Fruit fly (Drosophila melanogaster): Measurements from ENCODE around the gene CG43219.

Gene CG43219

dm6 chr3L:21216697-21217291, 3.4 kb upstream of the CG43219 start, which contains the start of the genes Trmt112 and Ilk (continued):
- no peak for TF ChIP-seq CG14667 (GFP tag; IDR thresholded peaks at IDR 0.05)
- no peak for TF ChIP-seq Nf-YA (GFP tag; IDR thresholded peaks at IDR 0.05)
- peak; percentile 55 for TF ChIP-seq Elba2 (GFP tag; optimal IDR thresholded peaks at IDR 0.05)
- no peak for TF ChIP-seq prd (optimal IDR thresholded peaks at IDR 0.05)
- no peak for TF ChIP-seq prd (GFP tag; IDR thresholded peaks at IDR 0.05)
- TF ChIP-seq CG4617 (GFP tag; optimal IDR thresholded peaks at IDR 0.05; ENCODE audit: borderline replicate concordance), result peak; percentile 99
- peak in 1 of 2 experiments; percentile 66 for TF ChIP-seq crp (GFP tag; optimal IDR thresholded peaks at IDR 0.05)
- TF ChIP-seq klu (GFP tag; IDR thresholded peaks at IDR 0.05), result no peak
- TF ChIP-seq kah (GFP tag; optimal IDR thresholded peaks at IDR 0.05), result peak; percentile 2
- no peak for TF ChIP-seq CG10565 (GFP tag; optimal IDR thresholded peaks at IDR 0.05)
- no peak for TF ChIP-seq hth (optimal IDR thresholded peaks at IDR 0.05)
- peak; percentile 51 for TF ChIP-seq CG14710 (tag; optimal IDR thresholded peaks at IDR 0.05)
- peak; percentile 98 for TF ChIP-seq CG17385 (GFP tag; optimal IDR thresholded peaks at IDR 0.05)
- peak; percentile 77 for TF ChIP-seq sd (tag; optimal IDR thresholded peaks at IDR 0.05)
- peak; percentile 84 for TF ChIP-seq CG13287 (GFP tag; IDR thresholded peaks at IDR 0.05; ENCODE audit: partially characterized antibody)
- no peak for TF ChIP-seq Mrtf (GFP tag; IDR thresholded peaks at IDR 0.05)
- TF ChIP-seq slbo (GFP tag; IDR thresholded peaks at IDR 0.05), result 0 out of 2 replicates have a peak, but pooled peaks have one; percentile 12
- TF ChIP-seq Sox100B (GFP tag; optimal IDR thresholded peaks at IDR 0.05), result no peak
- TF ChIP-seq CG7357 (GFP tag; IDR thresholded peaks at IDR 0.05), result peak; percentile 65
- no peak for TF ChIP-seq Mad (GFP tag; optimal IDR thresholded peaks at IDR 0.05)
- TF ChIP-seq inv (GFP tag; IDR thresholded peaks at IDR 0.05; ENCODE audit: partially characterized antibody), result peak; percentile 81
- no peak for TF ChIP-seq Usf (GFP tag; optimal IDR thresholded peaks at IDR 0.05)
- TF ChIP-seq wor (GFP tag; IDR thresholded peaks at IDR 0.05), result no peak
- peak; percentile 88 for TF ChIP-seq tx (GFP tag; optimal IDR thresholded peaks at IDR 0.05)
- peak; percentile 15 for TF ChIP-seq p53 (GFP tag; optimal IDR thresholded peaks at IDR 0.05)
- no peak for TF ChIP-seq CG10654 (GFP tag; optimal IDR thresholded peaks at IDR 0.05)
- peak; percentile 75 for TF ChIP-seq Sry-δ (GFP tag; optimal IDR thresholded peaks at IDR 0.05)
- TF ChIP-seq grau (tag; optimal IDR thresholded peaks at IDR 0.05), result no peak
- peak; percentile 38; the same call in 1 of the 3 replicates for TF ChIP-seq row (GFP tag; IDR thresholded peaks at IDR 0.05)
- TF ChIP-seq HmgD (GFP tag; optimal IDR thresholded peaks at IDR 0.05), result peak; percentile 10
- TF ChIP-seq CG16813 (GFP tag; IDR thresholded peaks at IDR 0.05; ENCODE audit: partially characterized antibody), result peak; percentile 84
- peak; percentile 7 for TF ChIP-seq ewg (GFP tag; optimal IDR thresholded peaks at IDR 0.05)
- no peak for TF ChIP-seq CG15601 (tag; optimal IDR thresholded peaks at IDR 0.05)
- peak; percentile 83 for TF ChIP-seq Ets97D (GFP tag; optimal IDR thresholded peaks at IDR 0.05)
- peak; percentile 87 for TF ChIP-seq Med (GFP tag)
- TF ChIP-seq CG34422 (GFP tag; IDR thresholded peaks at IDR 0.05), result peak; percentile 66; the same call in 1 of the 3 replicates
- peak; percentile 46 for TF ChIP-seq Lhr (GFP tag; optimal IDR thresholded peaks at IDR 0.05)
- peak; percentile 92 for TF ChIP-seq Opbp (GFP tag; IDR thresholded peaks at IDR 0.05; ENCODE audit: partially characterized antibody)
- no peak for TF ChIP-seq CG7839 (tag; optimal IDR thresholded peaks at IDR 0.05)
- TF ChIP-seq CG9797 (GFP tag; optimal IDR thresholded peaks at IDR 0.05), result peak; percentile 87
- TF ChIP-seq nmo (GFP tag; optimal IDR thresholded peaks at IDR 0.05), result peak; percentile 60
- peak; percentile 81 for TF ChIP-seq CG3847 (GFP tag; IDR thresholded peaks at IDR 0.05)
- TF ChIP-seq CG15011 (GFP tag; optimal IDR thresholded peaks at IDR 0.05), result no peak
- peak in 1 of 3 experiments; percentile 59 for TF ChIP-seq Stat92E (GFP tag; optimal IDR thresholded peaks at IDR 0.05)
- TF ChIP-seq Xrp1 (GFP tag; IDR thresholded peaks at IDR 0.05), result no peak
- no peak for TF ChIP-seq CG12236 (GFP tag; optimal IDR thresholded peaks at IDR 0.05)
- TF ChIP-seq CG14050 (GFP tag; IDR thresholded peaks at IDR 0.05), result no peak
- TF ChIP-seq CG18476 (GFP tag; optimal IDR thresholded peaks at IDR 0.05), result no peak
- peak; percentile 78; the same call in 1 of the 2 replicates for TF ChIP-seq onecut (GFP tag; IDR thresholded peaks at IDR 0.05)
- TF ChIP-seq CG15514 (GFP tag; optimal IDR thresholded peaks at IDR 0.05), result peak; percentile 58

Data from whole organism, embryonic.